Worm (Caenorhabditis elegans): Measurements from ENCODE around the gene cya-2.

DNA sequence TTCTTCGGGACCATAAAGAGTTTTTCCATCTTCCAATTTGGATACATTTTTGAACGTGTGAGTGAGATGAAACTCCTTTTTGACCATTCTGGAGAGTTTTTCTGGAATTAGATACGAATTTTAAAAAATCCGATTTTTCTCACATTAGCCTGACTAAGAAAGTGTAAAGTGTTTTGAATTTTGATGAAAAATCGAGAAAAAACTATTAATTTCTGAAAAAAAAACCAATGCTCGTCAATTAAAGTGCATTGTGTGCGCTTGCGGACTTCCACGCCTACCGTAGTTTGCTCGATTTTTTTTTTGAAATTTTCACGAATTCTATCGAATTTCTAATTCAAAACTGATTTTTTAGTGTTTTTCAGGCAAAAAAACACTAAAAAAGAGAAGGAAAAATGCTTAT lies 5.3 kb upstream of the cya-2 start, which contains the start of gene bath-1:
- TF ChIP-seq ztf-11 (tag; optimal IDR thresholded peaks at IDR 0.05): no peak
- no peak for TF ChIP-seq lin-13 (tag; optimal IDR thresholded peaks at IDR 0.05)
- no peak for TF ChIP-seq snpc-4 (tag; optimal IDR thresholded peaks at IDR 0.05)
- TF ChIP-seq nhr-28 (tag; optimal IDR thresholded peaks at IDR 0.05): no peak
- TF ChIP-seq unc-39 (tag; optimal IDR thresholded peaks at IDR 0.05): no peak
- no peak for TF ChIP-seq mep-1 (tag; optimal IDR thresholded peaks at IDR 0.05)
- TF ChIP-seq blmp-1 (tag; optimal IDR thresholded peaks at IDR 0.05): no peak
- TF ChIP-seq nhr-76 (tag; optimal IDR thresholded peaks at IDR 0.05): no peak
- no peak for TF ChIP-seq nhr-12 (tag; optimal IDR thresholded peaks at IDR 0.05)
- no peak for TF ChIP-seq nhr-237 (tag; optimal IDR thresholded peaks at IDR 0.05)
- TF ChIP-seq lin-32 (GFP tag; optimal IDR thresholded peaks at IDR 0.05): no peak
- no peak for TF ChIP-seq sem-2 (GFP tag; optimal IDR thresholded peaks at IDR 0.05)
- no peak for TF ChIP-seq unc-62 (GFP tag; optimal IDR thresholded peaks at IDR 0.05)
- TF ChIP-seq ces-1 (GFP tag; optimal IDR thresholded peaks at IDR 0.05): no peak
